Fruit fly (Drosophila melanogaster) whole organism: ENCODE measurements around the gene CheB38c.

Experiments
- CG8478 ChIP-seq: fragments of >200 bp; optimal IDR thresholded peaks from 2 replicates; lab custom pipeline; 2018; ENCODE audit warnings: inconsistent platforms
- Dll ChIP-seq: fragments of >200 bp; optimal IDR thresholded peaks from 2 replicates; lab custom pipeline; 2017
- EcR ChIP-seq, 2 experiments: fragments of >200 bp; optimal IDR thresholded peaks; 2 replicates each; lab custom pipeline; 2017; ENCODE audit warnings: missing biosample characterization in 2 of 2, missing genetic modification characterization in 2 of 2, missing genetic modification reagents in 2 of 2
- pan ChIP-seq: fragments of >200 bp; optimal IDR thresholded peaks from 2 replicates; lab custom pipeline; 2017
- psq ChIP-seq: fragments of >200 bp; optimal IDR thresholded peaks from 2 replicates; lab custom pipeline; 2017
- usp ChIP-seq: fragments of >200 bp; optimal IDR thresholded peaks from 2 replicates; lab custom pipeline; 2017; ENCODE audit warnings: missing biosample characterization, missing genetic modification characterization, mixed read lengths

DNA sequence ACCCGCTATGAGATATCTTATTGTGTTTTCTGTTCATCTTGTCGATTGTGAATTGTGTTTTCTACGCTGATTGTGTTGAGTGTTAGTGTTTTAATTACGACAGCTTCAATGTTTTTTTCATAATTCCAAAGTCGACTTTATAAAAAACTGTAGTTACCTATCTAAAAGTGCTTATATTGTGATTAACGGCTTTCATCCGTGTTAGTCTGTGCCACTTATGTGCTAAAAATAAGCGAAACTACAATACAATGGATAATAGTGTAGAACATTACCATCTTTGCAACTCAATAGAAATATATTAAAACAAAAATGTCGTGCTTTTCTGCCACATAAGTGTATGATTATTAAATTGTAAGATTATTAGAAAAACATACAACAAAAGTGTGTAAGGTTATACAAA is 4.5 kb downstream of the CheB38c start, which contains the start of gene CG33322:
- no peak for TF ChIP-seq pan (lab: Kevin White, UChicago)
- no peak for TF ChIP-seq CG8478 (lab: Kevin White, UChicago)
- TF ChIP-seq Dll (lab: Kevin White, UChicago) = no peak
- no peak for TF ChIP-seq usp
- no peak for TF ChIP-seq psq (lab: Kevin White, UChicago)
- no peak for TF ChIP-seq EcR (GFP tag; optimal IDR thresholded peaks at IDR 0.05; lab: Kevin White, UChicago)
